Fruit fly (Drosophila melanogaster): ENCODE results near the gene vls.
A peak's percentile ranks its signal among the peaks of the same experiment; 100 is the strongest.

vls gene

dm6 chr2L:20061018-20061657 is 4.3 kb downstream of the vls start, which contains the start of the genes barr and lok (continued):
- TF ChIP-seq CG8290 (GFP tag; optimal IDR thresholded peaks at IDR 0.05) (peak; percentile 57), CG8290 (tag; optimal IDR thresholded peaks at IDR 0.05) (peak in 1 of 2 experiments; percentile 33), NfI (GFP tag; optimal IDR thresholded peaks at IDR 0.05) (no peak), hbn (GFP tag; IDR thresholded peaks at IDR 0.05; ENCODE audit: partially characterized antibody) (no peak), CG13287 (GFP tag; IDR thresholded peaks at IDR 0.05; ENCODE audit: partially characterized antibody) (no peak), CG8924 (tag; optimal IDR thresholded peaks at IDR 0.05) (peak; percentile 70), Atf3 (GFP tag; optimal IDR thresholded peaks at IDR 0.05) (peak; percentile 44), odd (GFP tag; optimal IDR thresholded peaks at IDR 0.05) (no peak), gfzf (GFP tag; optimal IDR thresholded peaks at IDR 0.05) (peak; percentile 21), grn (GFP tag; optimal IDR thresholded peaks at IDR 0.05) (no peak), CG2678 (tag; optimal IDR thresholded peaks at IDR 0.05) (no peak), HHEX (GFP tag; optimal IDR thresholded peaks at IDR 0.05) (no peak), lola (GFP tag; optimal IDR thresholded peaks at IDR 0.05) (peak in 1 of 3 experiments; percentile 59), CG11696 (GFP tag; IDR thresholded peaks at IDR 0.05) (no peak), Bgb (GFP tag; IDR thresholded peaks at IDR 0.05; ENCODE audit: partially characterized antibody) (no peak), NFAT (GFP tag; IDR thresholded peaks at IDR 0.05) (peak; percentile 33; the same call in 1 of the 2 replicates), Usf (GFP tag; optimal IDR thresholded peaks at IDR 0.05) (peak; percentile 20), lmd (GFP tag; IDR thresholded peaks at IDR 0.05) (peak; percentile 46), CG12744 (GFP tag; optimal IDR thresholded peaks at IDR 0.05) (peak; percentile 1), mam (GFP tag; optimal IDR thresholded peaks at IDR 0.05) (peak; percentile 72), CG4404 (GFP tag; IDR thresholded peaks at IDR 0.05) (peak; percentile 60; the same call in 1 of the 2 replicates), CG16813 (GFP tag; IDR thresholded peaks at IDR 0.05; ENCODE audit: partially characterized antibody) (no peak), CG13296 (GFP tag; optimal IDR thresholded peaks at IDR 0.05) (no peak), gce (GFP tag; IDR thresholded peaks at IDR 0.05) (no peak), CG9609 (GFP tag; optimal IDR thresholded peaks at IDR 0.05) (peak; percentile 30), CG17912 (GFP tag; optimal IDR thresholded peaks at IDR 0.05) (no peak), CG8478 (optimal IDR thresholded peaks at IDR 0.05) (no peak), YL-1 (GFP tag; optimal IDR thresholded peaks at IDR 0.05) (peak; percentile 49), CG9727 (GFP tag; optimal IDR thresholded peaks at IDR 0.05) (peak; percentile 69), exex (tag; optimal IDR thresholded peaks at IDR 0.05) (peak; percentile 19), CG2202 (tag; optimal IDR thresholded peaks at IDR 0.05) (no peak), CG30431 (GFP tag; optimal IDR thresholded peaks at IDR 0.05) (no peak), Dfd (GFP tag; optimal IDR thresholded peaks at IDR 0.05) (peak in 1 of 2 experiments; percentile 86), CG12299 (tag; optimal IDR thresholded peaks at IDR 0.05) (no peak), br (optimal IDR thresholded peaks at IDR 0.05) (no peak), zen (tag; optimal IDR thresholded peaks at IDR 0.05) (peak; percentile 25), sens-2 (GFP tag; IDR thresholded peaks at IDR 0.05) (no peak), tll (GFP tag; optimal IDR thresholded peaks at IDR 0.05) (peak in 1 of 2 experiments; percentile 86), CG7271 (tag; optimal IDR thresholded peaks at IDR 0.05) (no peak), mirr (GFP tag; optimal IDR thresholded peaks at IDR 0.05) (no peak), CG7786 (GFP tag; optimal IDR thresholded peaks at IDR 0.05) (peak; percentile 40), mld (GFP tag; IDR thresholded peaks at IDR 0.05; ENCODE audit: partially characterized antibody) (no peak), ci (GFP tag; IDR thresholded peaks at IDR 0.05) (0 out of 3 replicates have a peak, but pooled peaks have one; percentile 10), en (GFP tag; optimal IDR thresholded peaks at IDR 0.05) (peak; percentile 9), tna (GFP tag; IDR thresholded peaks at IDR 0.05; ENCODE audit: partially characterized antibody) (no peak), CG6175 (GFP tag; IDR thresholded peaks at IDR 0.05) (no peak), CG1529 (GFP tag; optimal IDR thresholded peaks at IDR 0.05) (no peak), CG8765 (GFP tag; IDR thresholded peaks at IDR 0.05) (no peak), CG15514 (GFP tag; optimal IDR thresholded peaks at IDR 0.05) (peak; percentile 16)

All from whole organism, embryonic.